Fruit fly (Drosophila melanogaster): Measurements from ENCODE around the gene Ccn.
A peak's percentile ranks its signal among the peaks of the same experiment; 100 is the strongest.

DNA sequence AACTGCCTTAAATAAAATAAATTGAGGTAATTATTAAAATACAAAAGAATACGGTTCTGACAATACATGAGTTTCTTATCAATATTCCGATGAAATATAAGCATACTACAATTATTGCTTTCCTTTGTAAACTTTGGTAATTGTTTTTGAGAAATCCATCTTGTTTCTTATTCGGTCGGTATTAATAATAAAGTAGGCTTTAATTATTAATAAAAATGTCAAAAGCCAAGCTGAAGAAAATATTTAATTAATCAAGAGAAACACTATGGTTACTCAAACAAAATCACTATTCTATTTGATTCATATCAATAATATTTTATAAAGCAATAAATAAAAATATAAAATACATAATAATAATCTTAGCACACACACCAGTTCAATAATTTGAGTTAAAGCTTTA, 43.2 kb upstream of the Ccn start, which contains the start of gene CG43085:
- TF ChIP-seq CG5204 (GFP tag; optimal IDR thresholded peaks at IDR 0.05) (no peak), cic (GFP tag; optimal IDR thresholded peaks at IDR 0.05) (no peak), CG1620 (GFP tag; optimal IDR thresholded peaks at IDR 0.05) (no peak), CG7101 (tag; optimal IDR thresholded peaks at IDR 0.05) (no peak), pad (GFP tag; optimal IDR thresholded peaks at IDR 0.05) (no peak), CG12768 (GFP tag; optimal IDR thresholded peaks at IDR 0.05) (no peak), CG11617 (GFP tag; optimal IDR thresholded peaks at IDR 0.05) (no peak), Crg-1 (GFP tag; optimal IDR thresholded peaks at IDR 0.05) (no peak), Mnt (GFP tag; optimal IDR thresholded peaks at IDR 0.05) (no peak), Clk (GFP tag; optimal IDR thresholded peaks at IDR 0.05) (no peak), bab1 (GFP tag; optimal IDR thresholded peaks at IDR 0.05) (no peak), Hr96 (GFP tag; optimal IDR thresholded peaks at IDR 0.05) (no peak), tj (GFP tag; optimal IDR thresholded peaks at IDR 0.05) (no peak), kay (GFP tag; ENCODE audit: borderline replicate concordance) (peak; percentile 42)
